Worm (Caenorhabditis elegans): ENCODE data around the gene C05C8.7.

Gene C05C8.7

ce11 chrV:7198403-7198802 lies 48.4 kb downstream of the C05C8.7 start (continued):
- no peak for TF ChIP-seq F37B4.10 (GFP tag; IDR thresholded peaks at IDR 0.05)
- 0 out of 2 replicates have a peak, but pooled peaks have one; percentile 20 for TF ChIP-seq Y79H2A.3 (GFP tag; conservative IDR thresholded peaks at IDR 0.05)
- TF ChIP-seq F39B2.1 (GFP tag; IDR thresholded peaks at IDR 0.05) = no peak
- no peak for TF ChIP-seq lsy-27 (tag; optimal IDR thresholded peaks at IDR 0.05; ENCODE audit: borderline replicate concordance, insufficient read depth)
- peak; percentile 48 for TF ChIP-seq ama-1 (optimal IDR thresholded peaks at IDR 0.05)
- TF ChIP-seq ama-1 (GFP tag; optimal IDR thresholded peaks at IDR 0.05) = peak in 1 of 2 experiments; percentile 73
- TF ChIP-seq rcor-1 (GFP tag; IDR thresholded peaks at IDR 0.05) = no peak
- 0 out of 2 replicates have a peak, but pooled peaks have one; percentile 45 for TF ChIP-seq ceh-40 (GFP tag; IDR thresholded peaks at IDR 0.05)
- peak; percentile 32; the same call in 1 of the 2 replicates for TF ChIP-seq cebp-1 (GFP tag; IDR thresholded peaks at IDR 0.05)
- TF ChIP-seq cebp-1 (tag; optimal IDR thresholded peaks at IDR 0.05) = peak; percentile 65
- no peak for TF ChIP-seq egrh-3 (GFP tag; IDR thresholded peaks at IDR 0.05)
- no peak for TF ChIP-seq aptf-2 (GFP tag; conservative IDR thresholded peaks at IDR 0.05)
- no peak for TF ChIP-seq Y53F4B.3 (GFP tag; IDR thresholded peaks at IDR 0.05)
- 0 out of 2 replicates have a peak, but pooled peaks have one; percentile 42 for TF ChIP-seq Y95B8A.8 (GFP tag; IDR thresholded peaks at IDR 0.05)
- TF ChIP-seq fkh-3 (tag; optimal IDR thresholded peaks at IDR 0.05) = no peak
- TF ChIP-seq let-526 (GFP tag; IDR thresholded peaks at IDR 0.05) = no peak
- TF ChIP-seq bed-1 (GFP tag; IDR thresholded peaks at IDR 0.05) = no peak
- TF ChIP-seq B0019.2 (GFP tag; conservative IDR thresholded peaks at IDR 0.05) = no peak
- TF ChIP-seq atf-7 (tag; optimal IDR thresholded peaks at IDR 0.05) = peak; percentile 40
- TF ChIP-seq rec-8 (tag; optimal IDR thresholded peaks at IDR 0.05) = no peak
- no peak for TF ChIP-seq ztf-28 (GFP tag; IDR thresholded peaks at IDR 0.05)
- TF ChIP-seq Y56A3A.18 (GFP tag; IDR thresholded peaks at IDR 0.05) = 0 out of 2 replicates have a peak, but pooled peaks have one; percentile 54
- TF ChIP-seq hlh-12 (tag; optimal IDR thresholded peaks at IDR 0.05) = no peak
- no peak for TF ChIP-seq snpc-4 (GFP tag; optimal IDR thresholded peaks at IDR 0.05)
- peak in 2 of 4 experiments; percentile 6 to 46 for TF ChIP-seq snpc-4 (tag; optimal IDR thresholded peaks at IDR 0.05)
- TF ChIP-seq ztf-18 (tag; optimal IDR thresholded peaks at IDR 0.05) = no peak
- TF ChIP-seq attf-6 (GFP tag; IDR thresholded peaks at IDR 0.05) = peak; percentile 64
- TF ChIP-seq chd-7 (tag; optimal IDR thresholded peaks at IDR 0.05) = peak; percentile 43
- TF ChIP-seq zfh-2 (GFP tag; conservative IDR thresholded peaks at IDR 0.05) = no peak
- TF ChIP-seq bed-2 (GFP tag; IDR thresholded peaks at IDR 0.05) = no peak
- no peak; the same call in 1 of the 2 replicates for TF ChIP-seq dox-1 (GFP tag; IDR thresholded peaks at IDR 0.05)
- TF ChIP-seq F55B11.4 (tag; optimal IDR thresholded peaks at IDR 0.05; ENCODE audit: borderline replicate concordance, insufficient read depth) = no peak
- peak; percentile 4 for TF ChIP-seq ztf-22 (GFP tag; optimal IDR thresholded peaks at IDR 0.05)
- no peak for TF ChIP-seq mes-4 (tag; optimal IDR thresholded peaks at IDR 0.05)
- TF ChIP-seq B0261.1 (tag; optimal IDR thresholded peaks at IDR 0.05) = no peak
- 0 out of 2 replicates have a peak, but pooled peaks have one; percentile 48 for TF ChIP-seq hmg-20 (GFP tag; IDR thresholded peaks at IDR 0.05)
- peak; percentile 22 for TF ChIP-seq nhr-90 (tag; optimal IDR thresholded peaks at IDR 0.05)
- no peak for TF ChIP-seq cebp-2 (GFP tag; IDR thresholded peaks at IDR 0.05)
- no peak for TF ChIP-seq sea-2 (GFP tag; IDR thresholded peaks at IDR 0.05)
- TF ChIP-seq attf-3 (GFP tag; conservative IDR thresholded peaks at IDR 0.05) = no peak
- TF ChIP-seq ztf-25 (GFP tag; IDR thresholded peaks at IDR 0.05) = 0 out of 2 replicates have a peak, but pooled peaks have one; percentile 59
- peak; percentile 20; the same call in 1 of the 2 replicates for TF ChIP-seq madf-8 (GFP tag; conservative IDR thresholded peaks at IDR 0.05)
- no peak for TF ChIP-seq K11D2.4 (GFP tag; IDR thresholded peaks at IDR 0.05)
- TF ChIP-seq lin-26 (GFP tag; IDR thresholded peaks at IDR 0.05) = peak; percentile 50; the same call in 1 of the 2 replicates
- TF ChIP-seq F49E8.2 (tag; optimal IDR thresholded peaks at IDR 0.05; ENCODE audit: insufficient read depth) = no peak
- TF ChIP-seq ekl-4 (GFP tag; IDR thresholded peaks at IDR 0.05) = peak; percentile 72
- TF ChIP-seq madf-6 (GFP tag; IDR thresholded peaks at IDR 0.05) = peak; percentile 67; the same call in 1 of the 2 replicates
- no peak for TF ChIP-seq ceh-79 (tag; optimal IDR thresholded peaks at IDR 0.05)
- TF ChIP-seq nhr-120 (GFP tag; IDR thresholded peaks at IDR 0.05) = no peak
